Worm (Caenorhabditis elegans) whole organism, L4 larva: ENCODE data around the gene Y110A2AL.4.

ENCODE experiments used
- T20F7.1 ChIP-seq: fragments of 200-800 bp; sonication (Bioruptor generic); optimal IDR thresholded peaks from 2 replicates; lab custom pipeline; 2018; ENCODE audit warnings: mild to moderate bottlenecking, missing genetic modification characterization, missing compliant biosample characterization
- lin-13 ChIP-seq: fragments of 150-350 bp; optimal IDR thresholded peaks from 2 replicates; lab custom pipeline; 2014; ENCODE audit warnings: missing biosample characterization, missing genetic modification reagents, missing genetic modification characterization
- lsy-2 ChIP-seq, 2 experiments: fragments of 150-350 bp in 1 of 2; sonication (generic microtip) in 1 of 2; optimal IDR thresholded peaks; 2 replicates each; lab custom pipeline; 2014 to 2017; ENCODE audit warnings: missing biosample characterization in 2 of 2, missing genetic modification characterization in 2 of 2
- skn-1 ChIP-seq: fragments of 150-350 bp; optimal IDR thresholded peaks from 2 replicates; lab custom pipeline; 2014; ENCODE audit warnings: missing biosample characterization, missing genetic modification characterization

DNA sequence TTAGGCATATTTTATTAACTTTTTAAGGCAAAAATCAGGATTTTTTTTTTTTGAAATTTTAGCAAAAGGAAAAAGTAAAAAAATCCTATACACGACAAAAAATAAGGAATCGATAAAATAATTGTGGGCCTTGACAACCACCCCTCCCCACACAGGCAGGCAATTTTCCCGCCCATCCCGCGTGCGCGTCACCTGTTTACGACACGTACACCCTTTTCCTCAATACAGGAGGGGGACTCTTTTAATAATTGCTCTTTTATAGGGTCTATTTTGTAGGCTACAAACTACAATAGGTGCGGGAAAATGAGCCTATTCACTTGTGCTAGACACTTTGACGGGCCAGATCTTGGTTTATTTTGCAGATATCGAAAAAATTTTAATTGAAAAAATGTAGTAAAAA, 6.6 kb upstream of the Y110A2AL.4 start:
- TF ChIP-seq lsy-2 (tag; optimal IDR thresholded peaks at IDR 0.05; lab: Kevin White, UChicago), result no peak
- TF ChIP-seq skn-1, result no peak
- TF ChIP-seq lin-13 (GFP tag; lab: Kevin White, UChicago), result no peak
- TF ChIP-seq T20F7.1 (GFP tag; lab: Kevin White, UChicago), result no peak
